Fruit fly (Drosophila melanogaster) whole organism, larva: ENCODE data around the gene PhKgamma.

ENCODE experiments used
- noc ChIP-seq: fragments of 200-800 bp; sonication (Bioruptor generic); optimal IDR thresholded peaks from 3 replicates; lab custom pipeline; 2019; ENCODE audit warnings: missing biosample characterization, mild to moderate bottlenecking, missing genetic modification characterization, moderate library complexity

PhKgamma gene

DNA sequence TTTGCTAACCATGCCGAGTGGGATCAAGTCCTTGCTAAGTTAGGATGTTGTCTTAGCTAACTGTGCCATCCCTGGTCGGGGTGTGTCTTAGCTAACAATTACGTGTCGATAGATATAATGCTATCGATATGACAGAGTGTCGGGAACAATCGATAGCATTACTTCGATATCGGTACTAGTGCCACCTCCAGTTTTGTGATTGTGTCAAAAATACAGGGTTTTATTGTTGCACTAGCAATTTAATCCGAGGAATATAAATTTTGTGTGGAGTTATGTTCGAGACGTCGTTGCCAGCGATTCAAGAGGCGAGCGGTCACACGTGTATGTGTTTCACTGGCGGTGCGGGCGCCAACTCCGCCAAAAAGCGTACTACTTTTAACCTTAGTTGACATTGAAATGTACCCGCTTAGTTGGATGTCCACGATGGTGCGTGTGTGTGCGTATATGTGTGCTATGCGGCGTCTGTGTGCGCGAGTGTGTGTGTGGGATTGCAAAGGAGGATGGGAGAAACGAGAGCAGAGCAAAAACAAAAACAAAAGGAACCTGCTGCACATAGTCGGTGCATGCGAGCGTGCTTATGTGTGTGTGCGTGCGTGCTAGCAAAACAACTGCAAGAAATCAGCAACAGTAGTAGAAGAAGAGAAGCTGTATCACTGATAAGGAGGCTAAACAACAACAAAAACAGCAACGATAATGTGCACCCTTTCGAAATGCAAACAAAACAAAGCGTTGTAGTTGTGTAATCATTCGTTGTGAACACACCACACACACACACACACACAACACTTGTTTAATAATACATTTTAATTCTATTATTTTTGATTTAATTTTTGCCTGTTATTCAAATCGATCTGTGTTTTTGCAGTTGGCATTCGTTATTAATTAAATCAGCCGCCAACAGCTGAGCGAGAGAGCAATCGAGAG lies at the start of gene PhKgamma:
PhKgamma (plus strand) TSS at position 179 of the 924 bp plus-strand sequence.
- TF ChIP-seq noc (tag; lab: Kevin White, UChicago), result no peak

DNA sequence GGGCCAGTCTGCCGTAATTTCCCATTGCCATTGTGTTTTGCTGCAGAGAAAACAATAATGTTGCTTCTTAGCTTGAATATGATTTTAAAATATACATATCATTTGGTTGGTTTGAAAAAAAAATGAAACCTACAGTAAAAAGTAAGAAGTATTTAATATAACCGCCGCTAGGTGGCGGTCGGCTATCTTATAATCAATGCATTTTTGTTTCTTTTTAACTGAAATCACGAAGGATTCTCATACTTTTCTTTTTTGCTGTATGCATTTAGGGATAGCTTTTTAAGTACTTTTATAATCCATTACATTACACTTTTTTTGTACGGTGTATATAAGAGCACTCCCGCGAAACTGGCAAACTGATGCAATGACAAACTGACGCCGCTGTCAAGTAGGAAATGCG lies 43.5 kb upstream of the PhKgamma start:
- TF ChIP-seq noc (tag; lab: Kevin White, UChicago), result no peak

DNA sequence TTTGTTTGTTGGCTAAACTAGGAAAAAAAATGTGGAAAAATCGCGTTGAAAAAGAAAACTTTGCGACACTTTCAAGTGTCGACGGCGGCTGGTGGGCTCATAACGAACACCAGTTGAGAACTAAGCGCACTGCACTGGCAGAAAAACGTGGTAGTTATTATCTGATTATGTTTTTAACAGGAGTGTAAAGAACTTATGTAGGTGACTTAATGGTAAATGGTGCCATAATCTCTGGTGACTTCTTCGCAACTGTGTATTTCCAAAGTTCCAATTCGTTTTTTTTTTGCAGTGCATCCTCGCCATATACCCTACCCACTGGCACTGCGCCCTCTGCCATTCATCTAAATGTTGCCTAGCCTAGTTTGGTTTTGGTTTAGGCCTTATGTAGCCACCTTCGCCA lies 41.9 kb upstream of the PhKgamma start:
- TF ChIP-seq noc (tag; lab: Kevin White, UChicago), result no peak

dm6 chrX:11657140-11657539 lies 37.8 kb upstream of the PhKgamma start:
- TF ChIP-seq noc (tag; lab: Kevin White, UChicago), result no peak

DNA sequence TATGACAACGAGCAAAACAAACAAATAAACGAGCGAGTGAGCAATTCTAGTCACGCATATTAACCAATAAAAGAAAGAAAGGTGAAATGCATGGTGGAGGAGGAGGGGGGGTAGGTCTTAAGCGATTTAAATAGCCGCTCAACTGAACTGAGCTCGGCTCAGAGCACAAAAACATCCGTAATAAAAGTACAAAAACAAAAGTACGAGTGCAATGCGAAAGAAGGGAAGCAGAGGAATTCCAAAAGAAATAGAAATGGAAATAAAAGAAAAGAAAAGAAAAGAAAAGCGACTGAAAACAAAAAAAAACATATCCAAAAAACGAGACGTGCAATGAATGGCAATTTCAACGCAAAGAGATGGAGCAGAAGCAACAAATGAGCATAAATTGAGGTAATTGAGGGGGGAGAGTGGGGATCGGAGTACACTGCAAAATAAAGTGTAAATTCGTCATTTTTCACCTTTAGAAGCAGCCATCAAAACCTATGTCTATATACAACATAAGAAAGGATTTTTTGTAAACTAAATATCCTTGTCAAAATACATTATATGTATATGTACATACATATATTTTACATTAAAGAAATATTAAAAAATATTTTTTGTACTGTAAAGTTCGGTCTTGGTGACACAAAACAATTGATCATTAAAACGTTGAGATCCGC lies 36.6 kb upstream of the PhKgamma start:
- no peak for TF ChIP-seq noc (tag; lab: Kevin White, UChicago)

dm6 chrX:11659080-11659479 lies 35.9 kb upstream of the PhKgamma start:
- no peak for TF ChIP-seq noc (tag; lab: Kevin White, UChicago)

DNA sequence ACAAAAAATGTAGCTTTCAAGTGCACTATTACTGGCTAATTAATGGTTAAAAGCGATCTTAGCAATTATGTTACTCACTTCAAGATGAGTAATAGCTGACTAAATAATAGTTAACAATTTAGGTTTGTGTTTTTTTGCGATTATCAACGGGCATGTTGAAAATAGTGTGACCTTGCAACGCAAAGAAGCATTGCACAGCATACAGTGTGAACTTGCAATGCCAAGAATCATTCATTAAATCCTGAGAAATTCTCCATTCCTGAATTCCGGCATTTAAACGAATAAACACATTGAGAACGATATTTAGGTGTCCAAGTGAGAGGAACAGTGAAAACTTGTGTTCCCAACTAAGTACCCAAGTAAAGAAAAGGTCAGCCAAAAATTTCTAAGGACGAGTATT lies 35.3 kb upstream of the PhKgamma start:
- no peak for TF ChIP-seq noc (tag; lab: Kevin White, UChicago)

dm6 chrX:11660476-11660875 lies 34.5 kb upstream of the PhKgamma start:
- TF ChIP-seq noc (tag; lab: Kevin White, UChicago), result peak; percentile 15

- TF ChIP-seq noc (tag; lab: Kevin White, UChicago), result no peak
Observed at dm6 chrX:11664058-11664457, 30.9 kb upstream of the PhKgamma start.

dm6 chrX:11678539-11679040 lies 16.3 kb upstream of the PhKgamma start, which contains the start of the genes Vlet and bif:
Gene Vlet, minus strand, starts transcription at chrX:11678589.
Gene bif, plus strand, starts transcription at chrX:11678970.
- no peak for TF ChIP-seq noc (tag; lab: Kevin White, UChicago)

DNA sequence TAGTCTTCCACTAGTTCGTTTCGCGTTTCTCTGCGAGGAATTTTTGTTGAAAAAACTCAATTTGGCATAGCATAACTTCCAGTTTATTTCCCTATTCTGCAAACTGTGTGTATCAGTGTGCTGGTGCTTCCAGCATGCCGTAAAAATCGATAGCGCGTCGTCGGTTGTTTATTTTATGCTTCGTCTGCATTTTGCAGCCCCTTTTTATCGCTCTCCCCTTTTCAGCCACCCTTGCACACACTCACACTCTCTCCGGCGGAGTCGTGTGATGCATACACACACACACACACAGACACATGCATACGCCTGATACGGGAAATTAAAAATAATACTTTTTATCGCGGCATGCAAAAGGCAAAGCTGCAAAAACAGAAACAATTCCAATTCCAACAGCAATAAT lies 15.5 kb upstream of the PhKgamma start:
- peak; percentile 23 for TF ChIP-seq noc (tag; lab: Kevin White, UChicago)

dm6 chrX:11680405-11680804 lies 14.5 kb upstream of the PhKgamma start:
- no peak for TF ChIP-seq noc (tag; lab: Kevin White, UChicago)

DNA sequence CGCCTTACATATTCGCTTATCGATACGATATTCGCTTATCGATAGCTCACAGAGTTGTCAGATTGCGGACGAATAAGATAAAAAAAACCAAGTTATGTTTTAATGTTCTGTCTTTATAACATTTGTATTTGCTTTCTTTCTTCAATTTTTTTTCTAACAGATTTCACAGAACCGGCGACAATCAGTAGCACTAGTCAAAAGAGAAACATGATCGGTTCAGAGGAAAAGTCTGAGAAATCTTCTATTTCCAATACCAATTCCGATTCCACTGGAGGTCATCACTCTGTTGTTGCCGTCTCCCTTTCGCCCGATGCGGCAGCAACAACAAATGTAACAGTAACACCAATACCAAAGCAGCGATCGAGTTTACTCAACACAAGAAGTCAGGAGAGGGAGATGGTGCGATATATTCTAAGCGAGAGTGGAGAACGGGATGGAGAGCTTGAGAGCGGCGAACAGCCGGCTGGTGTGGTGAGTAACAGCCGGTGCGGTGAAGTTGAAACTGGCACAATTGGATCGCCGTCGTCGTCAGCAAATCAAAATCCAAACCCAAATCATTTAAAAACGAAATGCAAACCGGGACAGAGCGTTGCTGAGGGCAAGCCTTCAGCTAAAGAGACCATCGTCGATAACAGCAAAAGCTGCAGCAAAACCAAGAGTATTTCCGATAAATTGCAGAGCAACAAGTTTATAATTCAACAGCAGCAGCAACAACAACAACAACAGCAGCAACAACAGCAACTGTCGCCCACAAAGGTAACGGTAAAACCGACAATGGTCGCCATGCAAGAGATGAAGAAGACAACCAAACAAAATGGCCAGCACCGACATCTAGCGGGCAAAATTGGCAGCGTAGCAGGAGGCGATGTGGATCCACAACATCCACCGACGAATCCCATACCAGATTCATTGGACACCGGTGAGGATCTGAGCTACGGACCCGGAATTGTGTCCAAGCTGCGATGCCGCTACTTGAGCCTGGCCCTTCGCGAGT lies 13.1 kb upstream of the PhKgamma start:
- peak; percentile 79 for TF ChIP-seq noc (tag; lab: Kevin White, UChicago)

- peak; percentile 15 for TF ChIP-seq noc (tag; lab: Kevin White, UChicago)
Observed at dm6 chrX:11683480-11683879, 11.5 kb upstream of the PhKgamma start.

DNA sequence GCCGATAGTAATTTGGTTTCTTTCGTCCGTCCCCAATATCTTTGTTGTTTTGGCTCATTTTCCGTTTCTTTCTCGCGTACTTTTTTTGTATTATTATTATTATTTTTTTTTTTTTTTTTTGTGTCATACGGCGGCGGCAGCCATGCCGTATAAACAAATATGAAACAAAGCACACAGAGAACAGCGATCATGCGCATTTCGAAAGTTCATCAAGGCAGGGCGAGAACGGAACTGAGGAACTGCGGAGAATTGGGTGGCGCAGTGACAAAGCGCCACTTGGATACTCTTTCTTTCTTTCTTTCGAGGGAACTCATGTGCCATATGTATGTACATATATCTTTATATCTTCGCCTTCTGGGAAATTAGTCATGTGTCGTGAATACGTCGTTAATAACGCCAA lies 10.5 kb upstream of the PhKgamma start:
- TF ChIP-seq noc (tag; lab: Kevin White, UChicago), result peak; percentile 25
